Worm (Caenorhabditis elegans) whole organism, L3 larva: ENCODE results near the gene mcm-3.
"Not testable (repeated sequence)": the region's sequence is repeated elsewhere in the genome, so short reads cannot be mapped to it uniquely, and the experiment has no call there.

ENCODE experiments used
- ZK546.5 ChIP-seq: sonication (generic microtip); optimal IDR thresholded peaks from 2 replicates; lab custom pipeline; 2017; ENCODE audit warnings: missing biosample characterization, missing genetic modification characterization
- ama-1 ChIP-seq: fragments of 150-350 bp; optimal IDR thresholded peaks from 2 replicates; lab custom pipeline; 2018
- ceh-28 ChIP-seq: fragments of 150-350 bp; optimal IDR thresholded peaks from 2 replicates; lab custom pipeline; 2014; ENCODE audit warnings: missing biosample characterization, missing genetic modification reagents, missing genetic modification characterization
- ceh-9 ChIP-seq: sonication (generic microtip); optimal IDR thresholded peaks from 2 replicates; lab custom pipeline; 2018; ENCODE audit warnings: missing biosample characterization, missing genetic modification characterization
- elt-2 ChIP-seq: sonication (generic microtip); optimal IDR thresholded peaks from 2 replicates; lab custom pipeline; 2016; ENCODE audit warnings: missing genetic modification reagents, mild to moderate bottlenecking, missing genetic modification characterization, missing compliant biosample characterization
- eor-1 ChIP-seq, 2 experiments: fragments of 150-350 bp; optimal IDR thresholded peaks; 2 replicates each; lab custom pipeline; 2014 to 2018; ENCODE audit warnings: missing biosample characterization in 2 of 2, missing genetic modification characterization in 2 of 2
- fos-1 ChIP-seq: fragments of 150-350 bp; optimal IDR thresholded peaks from 2 replicates; lab custom pipeline; 2014; ENCODE audit warnings: missing biosample characterization, missing genetic modification characterization
- hmg-11 ChIP-seq: sonication (generic microtip); optimal IDR thresholded peaks from 2 replicates; lab custom pipeline; 2016; ENCODE audit warnings: missing genetic modification characterization, missing compliant biosample characterization
- jun-1 ChIP-seq: fragments of 150-350 bp; optimal IDR thresholded peaks from 2 replicates; lab custom pipeline; 2014; ENCODE audit warnings: missing biosample characterization, missing genetic modification reagents, missing genetic modification characterization
- lin-15B ChIP-seq: fragments of 150-350 bp; optimal IDR thresholded peaks from 2 replicates; lab custom pipeline; 2014; ENCODE audit warnings: missing biosample characterization, missing genetic modification characterization
- lin-39 ChIP-seq: fragments of 150-350 bp; optimal IDR thresholded peaks from 2 replicates; lab custom pipeline; 2018; ENCODE audit warnings: missing biosample characterization, missing genetic modification reagents, missing genetic modification characterization
- mml-1 ChIP-seq: fragments of 150-350 bp; sonication (generic microtip); optimal IDR thresholded peaks from 3 replicates; lab custom pipeline; 2014; ENCODE audit warnings: missing biosample characterization, missing genetic modification characterization
- nfya-1 ChIP-seq: sonication (generic microtip); optimal IDR thresholded peaks from 2 replicates; lab custom pipeline; 2017; ENCODE audit warnings: missing genetic modification characterization, mild to moderate bottlenecking, missing compliant biosample characterization, antibody characterized with exemption, moderate library complexity; ENCODE audit not compliant: insufficient read depth
- nhr-23 ChIP-seq: fragments of 150-350 bp; optimal IDR thresholded peaks from 2 replicates; lab custom pipeline; 2014; ENCODE audit warnings: missing biosample characterization, missing genetic modification reagents, missing genetic modification characterization
- nhr-237 ChIP-seq: fragments of 150-350 bp; optimal IDR thresholded peaks from 2 replicates; lab custom pipeline; 2014; ENCODE audit warnings: missing biosample characterization, missing genetic modification characterization
- nhr-25 ChIP-seq: sonication (generic microtip); optimal IDR thresholded peaks from 2 replicates; lab custom pipeline; 2017; ENCODE audit warnings: missing biosample characterization, missing genetic modification characterization
- nhr-28 ChIP-seq: fragments of 150-350 bp; optimal IDR thresholded peaks from 2 replicates; lab custom pipeline; 2014; ENCODE audit warnings: missing biosample characterization, missing genetic modification characterization
- nhr-43 ChIP-seq: sonication (generic microtip); optimal IDR thresholded peaks from 2 replicates; lab custom pipeline; 2016; ENCODE audit warnings: mild to moderate bottlenecking, missing genetic modification characterization, missing compliant biosample characterization; ENCODE audit not compliant: poor library complexity, severe bottlenecking
- nhr-67 ChIP-seq: fragments of 150-350 bp; optimal IDR thresholded peaks from 2 replicates; lab custom pipeline; 2014; ENCODE audit warnings: missing biosample characterization, missing genetic modification characterization
- nhr-76 ChIP-seq: fragments of 150-350 bp; sonication (generic microtip); optimal IDR thresholded peaks from 5 replicates; lab custom pipeline; 2014; ENCODE audit warnings: missing biosample characterization, missing genetic modification characterization
- pha-4 ChIP-seq: fragments of 150-350 bp; optimal IDR thresholded peaks from 2 replicates; lab custom pipeline; 2014; ENCODE audit warnings: missing biosample characterization, missing genetic modification reagents, missing genetic modification characterization
- pqm-1 ChIP-seq: fragments of 150-350 bp; optimal IDR thresholded peaks from 2 replicates; lab custom pipeline; 2017; ENCODE audit warnings: missing biosample characterization, missing genetic modification characterization, inconsistent platforms
- sea-2 ChIP-seq: fragments of 150-350 bp; sonication (generic microtip); optimal IDR thresholded peaks from 4 replicates; lab custom pipeline; 2014; ENCODE audit warnings: missing biosample characterization, missing genetic modification reagents, missing genetic modification characterization
- skn-1 ChIP-seq: fragments of 150-350 bp; optimal IDR thresholded peaks from 2 replicates; lab custom pipeline; 2014; ENCODE audit warnings: missing biosample characterization, missing genetic modification characterization
- snpc-4 ChIP-seq: fragments of 150-350 bp; optimal IDR thresholded peaks from 2 replicates; lab custom pipeline; 2014; ENCODE audit warnings: missing biosample characterization, missing genetic modification characterization
- tbx-2 ChIP-seq: sonication (generic microtip); optimal IDR thresholded peaks from 2 replicates; lab custom pipeline; 2016; ENCODE audit warnings: mild to moderate bottlenecking, missing genetic modification characterization, missing compliant biosample characterization
- zag-1 ChIP-seq: fragments of 150-350 bp; optimal IDR thresholded peaks from 2 replicates; lab custom pipeline; 2014; ENCODE audit warnings: missing biosample characterization, missing genetic modification characterization
- ztf-4 ChIP-seq: fragments of 150-350 bp; optimal IDR thresholded peaks from 2 replicates; lab custom pipeline; 2014; ENCODE audit warnings: missing biosample characterization, missing genetic modification characterization

mcm-3 gene

DNA sequence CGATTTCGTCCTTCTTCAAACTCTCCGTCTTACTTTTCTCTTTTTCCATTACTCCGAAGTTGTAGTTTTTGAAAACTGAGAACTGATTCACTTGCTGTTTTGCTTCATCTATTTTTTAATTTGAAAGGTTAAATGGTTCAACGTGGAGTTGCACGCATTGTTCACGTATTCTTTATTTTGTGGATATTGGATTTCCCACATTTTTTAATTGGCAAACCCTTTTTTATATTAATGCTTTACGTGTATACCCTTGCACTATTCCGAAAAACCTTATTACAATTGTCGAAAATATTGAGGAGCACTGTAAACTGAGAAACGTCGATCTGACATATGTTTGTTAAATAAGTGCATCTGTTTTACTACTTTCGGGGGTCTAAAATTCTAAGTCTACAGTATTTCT lies 22.6 kb downstream of the mcm-3 start, which contains the start of gene melo-3:
melo-3 (minus strand) TSS at position 101 of the 400 bp plus-strand sequence.
- TF ChIP-seq ZK546.5 (tag; lab: Kevin White, UChicago); elt-2; nhr-67 (tag; lab: Kevin White, UChicago): not testable (repeated sequence)

DNA sequence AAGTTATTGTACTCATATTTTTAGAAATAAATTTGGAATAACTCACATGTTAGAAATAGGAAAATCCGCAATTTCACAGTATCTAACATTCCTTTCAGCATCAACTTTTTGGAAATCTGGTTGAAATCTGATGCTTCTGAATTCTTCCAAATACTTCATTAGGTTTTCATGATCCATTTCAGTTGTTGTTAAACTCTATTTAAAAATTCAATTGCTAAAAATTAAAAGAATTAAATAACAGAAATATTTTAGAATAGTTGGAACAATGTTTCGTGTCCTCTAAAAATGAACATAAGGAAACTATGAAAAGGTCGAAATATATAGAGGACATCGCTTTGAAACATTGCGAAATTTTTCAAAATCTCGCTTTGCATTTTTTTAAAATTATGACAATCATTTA lies 28.0 kb downstream of the mcm-3 start, which contains the start of gene cng-1:
cng-1 (minus strand) TSS at position 101 of the 400 bp plus-strand sequence.
- not testable (repeated sequence) for TF ChIP-seq nhr-67 (tag; lab: Kevin White, UChicago); tbx-2; eor-1 (tag; optimal IDR thresholded peaks at IDR 0.05; lab: Kevin White, UChicago)

ce11 chrV:15028896-15029519 lies 30.4 kb downstream of the mcm-3 start, which contains the start of gene F14H8.8:
Gene F14H8.8 (plus strand): TSS chrV:15029469.
- TF ChIP-seq nhr-25 (tag; lab: Kevin White, UChicago) = peak; percentile 62
- TF ChIP-seq elt-2 = no peak
- TF ChIP-seq nhr-23 (tag; lab: Kevin White, UChicago) = peak; percentile 23
- peak; percentile 6 for TF ChIP-seq lin-15B
- no peak for TF ChIP-seq ceh-9 (tag; lab: Kevin White, UChicago)
- TF ChIP-seq zag-1 (tag; lab: Kevin White, UChicago) = no peak
- TF ChIP-seq nfya-1 (tag; lab: Kevin White, UChicago) = peak; percentile 32
- peak; percentile 93 for TF ChIP-seq snpc-4 (tag; lab: Kevin White, UChicago)
- TF ChIP-seq nhr-43 (tag; lab: Kevin White, UChicago) = peak; percentile 3
- no peak for TF ChIP-seq pqm-1 (tag; lab: Kevin White, UChicago)
- TF ChIP-seq jun-1 (tag; lab: Kevin White, UChicago) = no peak

- TF ChIP-seq hmg-11 (tag; lab: Kevin White, UChicago) (no peak), ama-1 (lab: Kevin White, UChicago) (no peak), nhr-237 (tag; lab: Kevin White, UChicago) (no peak), mml-1 (tag; lab: Kevin White, UChicago) (no peak), ztf-4 (tag; lab: Kevin White, UChicago) (no peak), skn-1 (tag; lab: Kevin White, UChicago) (no peak), fos-1 (tag; lab: Kevin White, UChicago) (no peak)
These were observed 35.9 kb downstream of the mcm-3 start, which contains the start of gene F14H8.4 for ce11 chrV:15023544-15023943. Gene F14H8.4 (plus strand): TSS chrV:15023844.

DNA sequence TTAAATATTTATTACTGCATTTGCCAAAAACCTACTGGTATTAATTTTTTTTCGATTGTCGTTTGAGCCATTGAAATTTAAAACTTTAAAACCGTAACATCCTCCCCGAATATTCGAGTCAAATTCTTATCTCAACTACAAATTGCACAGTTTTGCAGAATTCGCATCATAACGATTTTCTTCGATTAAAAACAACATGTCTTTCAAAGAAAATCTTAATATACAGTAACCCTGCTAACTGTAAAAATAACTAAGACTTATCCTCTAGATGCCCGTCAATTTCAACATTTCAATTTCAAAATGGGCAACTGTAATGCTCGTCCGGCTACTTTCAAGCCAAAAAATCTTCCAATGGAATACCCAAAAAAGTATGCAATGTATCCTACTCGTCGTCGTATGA lies 38.7 kb downstream of the mcm-3 start, which contains the start of gene F14H8.5:
F14H8.5 (plus strand) TSS at position 301 of the 400 bp plus-strand sequence.
- TF ChIP-seq pha-4 (tag; lab: Kevin White, UChicago) (no peak), lin-15B (no peak), nhr-28 (tag; lab: Kevin White, UChicago) (no peak), nfya-1 (tag; lab: Kevin White, UChicago) (no peak), sea-2 (GFP tag; lab: Kevin White, UChicago) (no peak)

DNA sequence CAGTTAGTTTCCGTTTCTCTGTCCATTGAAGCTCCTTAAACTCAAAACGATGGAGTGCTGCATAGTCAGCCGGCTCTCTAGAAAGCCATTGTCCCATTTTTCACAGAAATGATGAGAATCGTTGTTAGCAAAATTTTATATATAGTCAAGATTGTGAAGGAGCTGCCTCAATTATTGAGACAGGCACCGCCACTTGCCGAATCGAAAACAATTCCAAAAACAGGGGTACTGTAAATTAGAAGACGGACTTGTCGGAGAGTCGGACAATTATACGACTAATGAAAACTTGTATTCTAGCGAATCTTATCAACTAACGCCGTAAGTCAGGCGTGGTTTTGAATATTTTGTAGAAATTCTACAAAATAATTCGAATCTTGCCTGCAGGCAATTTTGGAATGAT lies 39.2 kb downstream of the mcm-3 start, which contains the start of gene F14H8.2:
F14H8.2 (minus strand) TSS at position 101 of the 400 bp plus-strand sequence.
- TF ChIP-seq lin-15B (no peak), zag-1 (tag; lab: Kevin White, UChicago) (no peak), lin-39 (no peak), snpc-4 (tag; lab: Kevin White, UChicago) (no peak), nhr-28 (tag; lab: Kevin White, UChicago) (no peak), nhr-76 (tag; lab: Kevin White, UChicago) (no peak), jun-1 (tag; lab: Kevin White, UChicago) (no peak), nfya-1 (tag; lab: Kevin White, UChicago) (no peak), ceh-28 (tag; lab: Kevin White, UChicago) (no peak), ZK546.5 (tag; lab: Kevin White, UChicago) (no peak), pha-4 (tag; lab: Kevin White, UChicago) (no peak)
